Fruit fly (Drosophila melanogaster) whole organism, embryonic: ENCODE measurements around the gene Arp10.

Experiments used
- Abd-B ChIP-seq: fragments of 200-800 bp; sonication (Bioruptor generic); optimal IDR thresholded peaks from 2 replicates; lab custom pipeline; 2018; ENCODE audit warnings: missing biosample characterization, mild to moderate bottlenecking, missing genetic modification characterization, moderate library complexity
- Ada2b ChIP-seq: fragments of 200-800 bp; sonication (Bioruptor generic); IDR thresholded peaks from 2 replicates; pipeline ENCODE4 v1.3.6; 2022; ENCODE audit warnings: missing biosample characterization, missing genetic modification characterization
- Asciz ChIP-seq: fragments of 200-800 bp; sonication (Bioruptor generic); optimal IDR thresholded peaks from 2 replicates; lab custom pipeline; 2017; ENCODE audit warnings: missing biosample characterization, mild to moderate bottlenecking, missing genetic modification characterization, missing genetic modification reagents
- BtbVII ChIP-seq: fragments of 200-800 bp; sonication (Bioruptor generic); optimal IDR thresholded peaks from 3 replicates; lab custom pipeline; 2017; ENCODE audit warnings: missing biosample characterization, mild to moderate bottlenecking, missing genetic modification characterization
- CG10209 ChIP-seq: fragments of 200-800 bp; sonication (Bioruptor generic); optimal IDR thresholded peaks from 3 replicates; lab custom pipeline; 2017; ENCODE audit warnings: missing biosample characterization, mild to moderate bottlenecking, missing genetic modification characterization, missing genetic modification reagents
- CG10543 ChIP-seq: fragments of 200-800 bp; sonication (Bioruptor generic); optimal IDR thresholded peaks from 3 replicates; lab custom pipeline; 2017; ENCODE audit warnings: missing biosample characterization, mild to moderate bottlenecking, missing genetic modification characterization, moderate library complexity
- CG11398 ChIP-seq: fragments of 200-800 bp; sonication (Bioruptor generic); optimal IDR thresholded peaks from 2 replicates; lab custom pipeline; 2016; ENCODE audit warnings: missing biosample characterization, missing genetic modification characterization
- CG11695 ChIP-seq: fragments of 200-800 bp; sonication (Bioruptor generic); IDR thresholded peaks from 3 replicates; pipeline ENCODE4 v1.3.6; 2022; ENCODE audit warnings: missing biosample characterization, missing genetic modification characterization
- CG13287 ChIP-seq: fragments of 200-800 bp; sonication (Bioruptor generic); IDR thresholded peaks from 2 replicates; pipeline ENCODE4 v1.3.6; 2022; ENCODE audit warnings: missing biosample characterization, missing genetic modification characterization; ENCODE audit not compliant: partially characterized antibody
- CG13624 ChIP-seq: fragments of 200-800 bp; sonication (Bioruptor generic); optimal IDR thresholded peaks from 2 replicates; lab custom pipeline; 2016; ENCODE audit warnings: missing biosample characterization, missing genetic modification characterization
- CG15479 ChIP-seq: fragments of 200-800 bp; sonication (Bioruptor generic); optimal IDR thresholded peaks from 3 replicates; lab custom pipeline; 2019; ENCODE audit warnings: missing biosample characterization, mild to moderate bottlenecking, missing genetic modification characterization, moderate library complexity
- CG16779 ChIP-seq: fragments of 200-800 bp; sonication (Bioruptor generic); IDR thresholded peaks from 2 replicates; pipeline ENCODE4 v1.3.6; 2022; ENCODE audit warnings: missing biosample characterization, missing genetic modification characterization
- CG17328 ChIP-seq: fragments of 200-800 bp; sonication (Bioruptor generic); IDR thresholded peaks from 2 replicates; pipeline ENCODE4 v1.3.6; 2022; ENCODE audit warnings: missing biosample characterization, missing genetic modification characterization
- CG17612 ChIP-seq: fragments of 200-800 bp; sonication (Bioruptor generic); IDR thresholded peaks from 2 replicates; pipeline ENCODE4 v1.3.6; 2022; ENCODE audit warnings: missing biosample characterization, missing genetic modification characterization
- CG4282 ChIP-seq: fragments of 200-800 bp; sonication (Bioruptor generic); optimal IDR thresholded peaks from 2 replicates; lab custom pipeline; 2016; ENCODE audit warnings: missing biosample characterization, missing genetic modification characterization
- CG6854 ChIP-seq: fragments of 200-800 bp; sonication (Bioruptor generic); optimal IDR thresholded peaks from 3 replicates; lab custom pipeline; 2017; ENCODE audit warnings: missing biosample characterization, mild to moderate bottlenecking, missing genetic modification characterization
- CG8089 ChIP-seq: fragments of 200-800 bp; sonication (Bioruptor generic); optimal IDR thresholded peaks from 3 replicates; lab custom pipeline; 2016; ENCODE audit warnings: missing biosample characterization, missing genetic modification characterization
- CG8359 ChIP-seq: fragments of 200-800 bp; sonication (Bioruptor generic); optimal IDR thresholded peaks from 2 replicates; lab custom pipeline; 2017; ENCODE audit warnings: missing biosample characterization, mild to moderate bottlenecking, missing genetic modification characterization, borderline replicate concordance
- CG9727 ChIP-seq: fragments of 200-800 bp; sonication (Bioruptor generic); optimal IDR thresholded peaks from 3 replicates; lab custom pipeline; 2017; ENCODE audit warnings: missing biosample characterization, mild to moderate bottlenecking, missing genetic modification characterization
- CG9876 ChIP-seq: fragments of 200-800 bp; sonication (Bioruptor generic); optimal IDR thresholded peaks from 2 replicates; lab custom pipeline; 2016; ENCODE audit warnings: missing biosample characterization, missing genetic modification characterization
- CG9932 ChIP-seq: fragments of 200-800 bp; sonication (Bioruptor generic); IDR thresholded peaks from 2 replicates; pipeline ENCODE4 v1.3.6; 2022; ENCODE audit warnings: missing biosample characterization, missing genetic modification characterization
- CHES-1-like ChIP-seq: fragments of 200-800 bp; sonication (Bioruptor generic); optimal IDR thresholded peaks from 2 replicates; lab custom pipeline; 2016; ENCODE audit warnings: missing biosample characterization, missing genetic modification characterization
- Dfd ChIP-seq, 2 experiments: fragments of >200 bp; optimal IDR thresholded peaks; 2 replicates each; lab custom pipeline; 2017; ENCODE audit warnings: missing biosample characterization in 2 of 2, missing genetic modification characterization in 2 of 2
- ERR ChIP-seq: fragments of 200-800 bp; sonication (Bioruptor generic); optimal IDR thresholded peaks from 2 replicates; lab custom pipeline; 2016; ENCODE audit warnings: missing biosample characterization, missing genetic modification characterization
- HmgZ ChIP-seq: fragments of 200-800 bp; sonication (Bioruptor generic); optimal IDR thresholded peaks from 2 replicates; lab custom pipeline; 2018; ENCODE audit warnings: missing biosample characterization, mild to moderate bottlenecking, missing genetic modification characterization
- Hmr ChIP-seq: fragments of 200-800 bp; sonication (Bioruptor generic); optimal IDR thresholded peaks from 3 replicates; lab custom pipeline; 2017; ENCODE audit warnings: mild to moderate bottlenecking, missing biosample characterization, missing genetic modification reagents, missing genetic modification characterization
- Hr78 ChIP-seq, 2 experiments: fragments of 200-800 bp in 1 of 2; fragments of >200 bp in 1 of 2; sonication (Bioruptor generic) in 1 of 2; optimal IDR thresholded peaks; 2 replicates each; lab custom pipeline; 2017 to 2019; ENCODE audit warnings: missing biosample characterization in 2 of 2, missing genetic modification characterization in 2 of 2, mild to moderate bottlenecking in 1 of 2, moderate library complexity in 1 of 2
- MTF-1 ChIP-seq: fragments of 200-800 bp; sonication (Bioruptor generic); optimal IDR thresholded peaks from 2 replicates; lab custom pipeline; 2018; ENCODE audit warnings: missing biosample characterization, mild to moderate bottlenecking, missing genetic modification characterization, borderline replicate concordance
- NfI ChIP-seq: fragments of 200-800 bp; sonication (Bioruptor generic); optimal IDR thresholded peaks from 3 replicates; lab custom pipeline; 2018; ENCODE audit warnings: missing biosample characterization, mild to moderate bottlenecking, missing genetic modification characterization, moderate library complexity
- Ravus ChIP-seq: fragments of 200-800 bp; sonication (Bioruptor generic); IDR thresholded peaks from 2 replicates; pipeline ENCODE4 v1.3.6; 2022; ENCODE audit warnings: missing biosample characterization, missing genetic modification characterization
- Spps ChIP-seq: fragments of 200-800 bp; sonication (Bioruptor generic); optimal IDR thresholded peaks from 2 replicates; lab custom pipeline; 2018; ENCODE audit warnings: missing biosample characterization, mild to moderate bottlenecking, missing genetic modification characterization
- TFAM ChIP-seq: fragments of 200-800 bp; sonication (Bioruptor generic); optimal IDR thresholded peaks from 2 replicates; lab custom pipeline; 2017; ENCODE audit warnings: missing biosample characterization, missing genetic modification characterization, inconsistent platforms
- Vsx1 ChIP-seq: fragments of 200-800 bp; sonication (Bioruptor generic); optimal IDR thresholded peaks from 2 replicates; lab custom pipeline; 2017; ENCODE audit warnings: missing biosample characterization, mild to moderate bottlenecking, missing genetic modification characterization, missing genetic modification reagents
- YL-1 ChIP-seq: fragments of 200-800 bp; sonication (Bioruptor generic); optimal IDR thresholded peaks from 3 replicates; lab custom pipeline; 2017; ENCODE audit warnings: missing biosample characterization, mild to moderate bottlenecking, missing genetic modification characterization
- abd-A ChIP-seq: fragments of 200-800 bp; sonication (Bioruptor generic); optimal IDR thresholded peaks from 3 replicates; lab custom pipeline; 2019; ENCODE audit warnings: missing biosample characterization, mild to moderate bottlenecking, missing genetic modification characterization, moderate library complexity
- az2 ChIP-seq: fragments of 200-800 bp; sonication (Bioruptor generic); optimal IDR thresholded peaks from 3 replicates; lab custom pipeline; 2016; ENCODE audit warnings: missing biosample characterization, missing genetic modification characterization
- btn ChIP-seq: fragments of 200-800 bp; sonication (Bioruptor generic); optimal IDR thresholded peaks from 2 replicates; lab custom pipeline; 2016; ENCODE audit warnings: missing biosample characterization, missing genetic modification characterization
- chm ChIP-seq: fragments of 200-800 bp; sonication (Bioruptor generic); IDR thresholded peaks from 2 replicates; pipeline ENCODE4 v1.3.6; 2022; ENCODE audit warnings: missing biosample characterization, missing genetic modification characterization
- crol ChIP-seq: fragments of 200-800 bp; sonication (Bioruptor generic); IDR thresholded peaks from 2 replicates; pipeline ENCODE4 v1.3.6; 2022; ENCODE audit warnings: missing biosample characterization, missing genetic modification characterization
- dmrt99B ChIP-seq: fragments of 200-800 bp; sonication (Bioruptor generic); optimal IDR thresholded peaks from 2 replicates; lab custom pipeline; 2018; ENCODE audit warnings: missing biosample characterization, mild to moderate bottlenecking, missing genetic modification characterization, moderate library complexity
- ewg ChIP-seq: fragments of 200-800 bp; sonication (Bioruptor generic); optimal IDR thresholded peaks from 3 replicates; lab custom pipeline; 2017; ENCODE audit warnings: mild to moderate bottlenecking, missing biosample characterization, missing genetic modification reagents, missing genetic modification characterization
- gfzf ChIP-seq: fragments of 200-800 bp; sonication (Bioruptor generic); optimal IDR thresholded peaks from 2 replicates; lab custom pipeline; 2016; ENCODE audit warnings: missing biosample characterization, mild to moderate bottlenecking, missing genetic modification characterization, moderate library complexity
- ken ChIP-seq: fragments of 200-800 bp; sonication (Bioruptor generic); IDR thresholded peaks from 3 replicates; pipeline ENCODE4 v1.3.6; 2022; ENCODE audit warnings: missing biosample characterization, missing genetic modification characterization
- nom ChIP-seq: fragments of 200-800 bp; sonication (Bioruptor generic); optimal IDR thresholded peaks from 2 replicates; lab custom pipeline; 2017; ENCODE audit warnings: missing biosample characterization, missing genetic modification characterization, mild to moderate bottlenecking, moderate library complexity, missing genetic modification reagents
- p53 ChIP-seq: fragments of 200-800 bp; sonication (Bioruptor generic); optimal IDR thresholded peaks from 2 replicates; lab custom pipeline; 2016; ENCODE audit warnings: missing biosample characterization, missing genetic modification characterization
- prd ChIP-seq, 3 experiments: fragments of >200 bp in 2 of 3; fragments of 200-800 bp in 1 of 3; sonication (Bioruptor generic) in 1 of 3; optimal IDR thresholded peaks in 2 of 3; IDR thresholded peaks in 1 of 3; 2 replicates in 2 of 3; 3 replicates in 1 of 3; pipeline versions ENCODE4 v1.3.6 to Lab custom; 2017 to 2022; ENCODE audit warnings: missing biosample characterization in 1 of 3, missing genetic modification characterization in 1 of 3
- ro ChIP-seq: fragments of 200-800 bp; sonication (Bioruptor generic); IDR thresholded peaks from 2 replicates; pipeline ENCODE4 v1.3.6; 2022; ENCODE audit warnings: missing biosample characterization, missing genetic modification characterization
- schlank ChIP-seq: fragments of 200-800 bp; sonication (Bioruptor generic); optimal IDR thresholded peaks from 2 replicates; lab custom pipeline; 2018; ENCODE audit warnings: missing biosample characterization, mild to moderate bottlenecking, missing genetic modification characterization
- twi ChIP-seq: fragments of 200-800 bp; optimal IDR thresholded peaks from 2 replicates; lab custom pipeline; 2019; ENCODE audit warnings: missing biosample characterization, mild to moderate bottlenecking, missing genetic modification characterization, moderate library complexity
- zfh1 ChIP-seq: fragments of 200-800 bp; sonication (Bioruptor generic); IDR thresholded peaks from 3 replicates; pipeline ENCODE4 v1.3.6; 2022; ENCODE audit warnings: missing biosample characterization, missing genetic modification characterization

Gene Arp10

dm6 chrX:19637002-19637420 lies 9.0 kb downstream of the Arp10 start (continued):
- TF ChIP-seq CG16779 (GFP tag; lab: Robert Waterston, UW) = no peak
- no peak for TF ChIP-seq CG10543
- no peak for TF ChIP-seq TFAM (GFP tag; lab: Kevin White, UChicago)
- no peak for TF ChIP-seq CG13624 (GFP tag; lab: Kevin White, UChicago)
- no peak for TF ChIP-seq abd-A (tag; lab: Kevin White, UChicago)
- peak; percentile 29 for TF ChIP-seq gfzf (GFP tag; lab: Kevin White, UChicago)
- TF ChIP-seq btn (GFP tag; lab: Kevin White, UChicago) = no peak
- TF ChIP-seq Ravus (GFP tag; lab: Robert Waterston, UW) = no peak
- TF ChIP-seq Asciz (GFP tag; lab: Kevin White, UChicago) = no peak
- no peak for TF ChIP-seq CG8359 (GFP tag; lab: Kevin White, UChicago)
- no peak for TF ChIP-seq az2 (GFP tag; lab: Kevin White, UChicago)
- TF ChIP-seq CG4282 (GFP tag; lab: Kevin White, UChicago) = no peak
- TF ChIP-seq CG17612 (GFP tag; lab: Robert Waterston, UW) = no peak
- TF ChIP-seq ewg (GFP tag; lab: Kevin White, UChicago) = peak; percentile 37
- no peak for TF ChIP-seq HmgZ (tag; lab: Kevin White, UChicago)
- TF ChIP-seq CHES-1-like (GFP tag; lab: Kevin White, UChicago) = no peak
- no peak for TF ChIP-seq CG11398 (GFP tag; lab: Kevin White, UChicago)
- TF ChIP-seq Hmr = no peak
- TF ChIP-seq ERR (GFP tag; lab: Kevin White, UChicago) = no peak
- no peak for TF ChIP-seq CG17328 (GFP tag; lab: Robert Waterston, UW)
- no peak for TF ChIP-seq zfh1 (GFP tag; lab: Robert Waterston, UW)
- no peak for TF ChIP-seq CG9727 (GFP tag; lab: Kevin White, UChicago)
- no peak for TF ChIP-seq CG9876 (GFP tag; lab: Kevin White, UChicago)
- peak; percentile 9; the same call in 1 of the 3 replicates for TF ChIP-seq CG11695 (GFP tag; lab: Robert Waterston, UW)
- TF ChIP-seq Spps (tag; lab: Kevin White, UChicago) = no peak
- no peak for TF ChIP-seq CG8089
- TF ChIP-seq ro (GFP tag; lab: Robert Waterston, UW) = no peak
- TF ChIP-seq Vsx1 = no peak
- no peak for TF ChIP-seq Hr78 (GFP tag; optimal IDR thresholded peaks at IDR 0.05; lab: Kevin White, UChicago)
- no peak for TF ChIP-seq twi (tag; lab: Kevin White, UChicago)
- peak; percentile 40; the same call in 1 of the 2 replicates for TF ChIP-seq chm (GFP tag; lab: Robert Waterston, UW)
- no peak for TF ChIP-seq prd (optimal IDR thresholded peaks at IDR 0.05; lab: Kevin White, UChicago)
- TF ChIP-seq prd (GFP tag; IDR thresholded peaks at IDR 0.05; lab: Robert Waterston, UW) = no peak
- TF ChIP-seq BtbVII (GFP tag; lab: Kevin White, UChicago) = no peak
- TF ChIP-seq NfI (GFP tag; lab: Kevin White, UChicago) = no peak

dm6 chrX:19631365-19631832 lies 14.6 kb downstream of the Arp10 start:
- peak; percentile 4 for TF ChIP-seq twi (tag; lab: Kevin White, UChicago)
- TF ChIP-seq MTF-1 (GFP tag; lab: Kevin White, UChicago) = peak; percentile 95
- TF ChIP-seq Ada2b (GFP tag; lab: Robert Waterston, UW) = no peak
- TF ChIP-seq CG15479 = peak; percentile 55
- TF ChIP-seq ken (GFP tag; lab: Robert Waterston, UW) = no peak
- no peak for TF ChIP-seq CG10209 (GFP tag; lab: Kevin White, UChicago)
- no peak for TF ChIP-seq Abd-B (GFP tag; lab: Kevin White, UChicago)
- TF ChIP-seq nom = peak; percentile 62
- no peak for TF ChIP-seq Dfd (GFP tag; optimal IDR thresholded peaks at IDR 0.05; lab: Kevin White, UChicago)
- TF ChIP-seq schlank (tag; lab: Kevin White, UChicago) = no peak
- TF ChIP-seq CG6854 (GFP tag; lab: Kevin White, UChicago) = no peak
- peak; percentile 44 for TF ChIP-seq YL-1 (GFP tag; lab: Kevin White, UChicago)
- peak; percentile 49; the same call in 1 of the 2 replicates for TF ChIP-seq CG13287 (GFP tag; lab: Robert Waterston, UW)
- no peak for TF ChIP-seq dmrt99B (tag; lab: Kevin White, UChicago)
- peak; percentile 98 for TF ChIP-seq p53 (GFP tag; lab: Kevin White, UChicago)
- peak; percentile 91 for TF ChIP-seq crol
- TF ChIP-seq CG9932 (GFP tag; lab: Robert Waterston, UW) = no peak
